Fruit fly (Drosophila melanogaster): Measurements from ENCODE around the gene cad.

Gene cad

DNA sequence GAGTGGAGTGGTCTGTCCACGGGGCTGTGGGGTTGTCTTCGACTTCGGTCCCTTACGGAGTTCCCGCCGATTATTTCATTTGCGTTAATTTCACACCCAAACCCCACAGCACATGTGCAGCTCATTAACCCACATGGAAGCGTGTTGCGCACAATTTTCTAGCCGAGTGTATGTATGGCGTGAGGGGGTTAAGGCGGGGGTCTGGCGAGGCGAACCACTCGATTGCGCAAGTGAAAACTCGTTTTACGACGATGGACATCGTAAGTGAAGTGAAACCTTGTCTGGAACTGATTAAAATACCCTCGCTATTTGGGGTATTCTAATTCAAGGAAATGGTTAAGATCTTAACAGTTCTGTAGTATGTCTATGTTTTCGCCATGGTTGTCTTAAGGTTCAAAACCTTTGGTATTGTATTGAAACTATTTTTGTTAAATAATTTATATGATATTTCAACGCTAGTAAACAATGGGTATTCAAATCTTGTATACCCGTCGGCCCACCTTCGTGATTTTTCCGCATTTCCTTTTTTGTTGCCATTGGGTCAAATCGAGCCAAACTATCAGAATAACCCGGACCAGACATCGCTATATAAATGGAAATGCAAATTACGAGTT is 40.6 kb downstream of the cad start (continued):
- TF ChIP-seq Trl (optimal IDR thresholded peaks at IDR 0.05) (no peak), Trl (GFP tag; optimal IDR thresholded peaks at IDR 0.05) (no peak), CG12236 (GFP tag; optimal IDR thresholded peaks at IDR 0.05) (no peak), Xbp1 (GFP tag; optimal IDR thresholded peaks at IDR 0.05) (peak; percentile 52), D19A (tag; optimal IDR thresholded peaks at IDR 0.05) (peak; percentile 68), ken (GFP tag; IDR thresholded peaks at IDR 0.05) (no peak), ap (GFP tag; IDR thresholded peaks at IDR 0.05) (peak; percentile 54; the same call in 1 of the 2 replicates), Lhr (GFP tag; optimal IDR thresholded peaks at IDR 0.05) (no peak), al (GFP tag; IDR thresholded peaks at IDR 0.05) (no peak), Rx (GFP tag; IDR thresholded peaks at IDR 0.05) (no peak), btn (GFP tag; optimal IDR thresholded peaks at IDR 0.05) (no peak), CG7357 (GFP tag; IDR thresholded peaks at IDR 0.05) (peak; percentile 39; the same call in 1 of the 3 replicates), CG15269 (tag; optimal IDR thresholded peaks at IDR 0.05) (peak; percentile 80), ase (GFP tag; IDR thresholded peaks at IDR 0.05) (peak; percentile 56; the same call in 2 of the 3 replicates), corto (GFP tag; optimal IDR thresholded peaks at IDR 0.05) (no peak), CG4854 (GFP tag; optimal IDR thresholded peaks at IDR 0.05) (no peak), Awh (GFP tag; IDR thresholded peaks at IDR 0.05) (peak; percentile 57; the same call in 1 of the 2 replicates), maf-S (GFP tag; optimal IDR thresholded peaks at IDR 0.05) (no peak), Antp (GFP tag; optimal IDR thresholded peaks at IDR 0.05) (no peak), CG7839 (tag; optimal IDR thresholded peaks at IDR 0.05) (peak; percentile 62), D (optimal IDR thresholded peaks at IDR 0.05) (no peak), D (GFP tag; optimal IDR thresholded peaks at IDR 0.05) (peak; percentile 17), CG14965 (GFP tag; optimal IDR thresholded peaks at IDR 0.05; ENCODE audit: borderline replicate concordance) (no peak), sim (GFP tag; IDR thresholded peaks at IDR 0.05) (no peak), hb (GFP tag; IDR thresholded peaks at IDR 0.05; ENCODE audit: partially characterized antibody) (no peak), CG12744 (GFP tag; optimal IDR thresholded peaks at IDR 0.05) (no peak), Lim3 (GFP tag; IDR thresholded peaks at IDR 0.05) (no peak), CG32772 (GFP tag; IDR thresholded peaks at IDR 0.05) (no peak; the same call in none of the 2 replicates), cato (GFP tag; optimal IDR thresholded peaks at IDR 0.05; ENCODE audit: borderline replicate concordance) (peak; percentile 2), CG15073 (GFP tag; optimal IDR thresholded peaks at IDR 0.05) (no peak), PHDP (tag; optimal IDR thresholded peaks at IDR 0.05) (peak; percentile 44), CG13624 (GFP tag; optimal IDR thresholded peaks at IDR 0.05) (peak; percentile 2), ind (GFP tag; optimal IDR thresholded peaks at IDR 0.05) (peak; percentile 21), ab (GFP tag; optimal IDR thresholded peaks at IDR 0.05) (no peak), sens-2 (GFP tag; IDR thresholded peaks at IDR 0.05) (no peak), CG31224 (GFP tag; IDR thresholded peaks at IDR 0.05) (no peak), HLH54F (GFP tag; optimal IDR thresholded peaks at IDR 0.05) (no peak), Pdp1 (GFP tag; optimal IDR thresholded peaks at IDR 0.05) (peak in 1 of 2 experiments; percentile 84), CG18011 (GFP tag; optimal IDR thresholded peaks at IDR 0.05) (no peak), CG6813 (GFP tag; optimal IDR thresholded peaks at IDR 0.05) (peak; percentile 31), lilli (GFP tag; optimal IDR thresholded peaks at IDR 0.05) (peak; percentile 15), CG10543 (GFP tag; optimal IDR thresholded peaks at IDR 0.05) (peak; percentile 31), Xrp1 (GFP tag; IDR thresholded peaks at IDR 0.05) (peak; percentile 51; the same call in 1 of the 2 replicates), Deaf1 (tag; optimal IDR thresholded peaks at IDR 0.05) (peak; percentile 42), Dll (GFP tag; IDR thresholded peaks at IDR 0.05; ENCODE audit: partially characterized antibody) (no peak), her (GFP tag; optimal IDR thresholded peaks at IDR 0.05) (no peak), Sox102F (GFP tag; optimal IDR thresholded peaks at IDR 0.05) (peak; percentile 79), CG17328 (GFP tag; IDR thresholded peaks at IDR 0.05) (no peak), peb (GFP tag; IDR thresholded peaks at IDR 0.05) (no peak), nerfin-1 (tag; optimal IDR thresholded peaks at IDR 0.05) (no peak), Elba2 (GFP tag; optimal IDR thresholded peaks at IDR 0.05) (no peak)

Measured in whole organism, embryonic.